Worm (Caenorhabditis elegans) whole organism, L2 larva: ENCODE measurements around the gene clec-190.

Source experiments
- F13H6.1 ChIP-seq: sonication (generic microtip); optimal IDR thresholded peaks from 2 replicates; lab custom pipeline; 2016; ENCODE audit warnings: missing genetic modification characterization, missing compliant biosample characterization
- Y55F3AM.14 ChIP-seq: fragments of 200-800 bp; sonication (Bioruptor generic); optimal IDR thresholded peaks from 2 replicates; lab custom pipeline; 2018; ENCODE audit warnings: mild to moderate bottlenecking, missing genetic modification characterization, missing compliant biosample characterization
- alr-1 ChIP-seq: fragments of 150-350 bp; optimal IDR thresholded peaks from 2 replicates; lab custom pipeline; 2014; ENCODE audit warnings: missing biosample characterization, missing genetic modification characterization
- aly-2 ChIP-seq: fragments of 150-350 bp; optimal IDR thresholded peaks from 2 replicates; lab custom pipeline; 2014; ENCODE audit warnings: missing biosample characterization, missing genetic modification characterization
- ama-1 ChIP-seq: fragments of 150-350 bp; optimal IDR thresholded peaks from 2 replicates; lab custom pipeline; 2018; ENCODE audit warnings: inconsistent platforms
- ceh-16 ChIP-seq: fragments of 150-350 bp; optimal IDR thresholded peaks from 2 replicates; lab custom pipeline; 2014; ENCODE audit warnings: missing biosample characterization, missing genetic modification characterization
- ceh-82 ChIP-seq: fragments of 150-350 bp; optimal IDR thresholded peaks from 2 replicates; lab custom pipeline; 2014; ENCODE audit warnings: missing biosample characterization, missing genetic modification characterization
- crh-2 ChIP-seq: sonication (generic microtip); optimal IDR thresholded peaks from 2 replicates; lab custom pipeline; 2017; ENCODE audit warnings: missing biosample characterization, missing genetic modification characterization
- dmd-4 ChIP-seq: sonication (generic microtip); optimal IDR thresholded peaks from 2 replicates; lab custom pipeline; 2017; ENCODE audit warnings: missing biosample characterization, missing genetic modification characterization
- egl-27 ChIP-seq: sonication (generic microtip); optimal IDR thresholded peaks from 3 replicates; lab custom pipeline; 2017; ENCODE audit warnings: missing biosample characterization, missing genetic modification reagents, missing genetic modification characterization
- elt-1 ChIP-seq: fragments of 150-350 bp; optimal IDR thresholded peaks from 2 replicates; lab custom pipeline; 2014; ENCODE audit warnings: missing biosample characterization, missing genetic modification characterization
- elt-3 ChIP-seq: sonication (generic microtip); optimal IDR thresholded peaks from 2 replicates; lab custom pipeline; 2017; ENCODE audit warnings: missing biosample characterization, missing genetic modification characterization
- fos-1 ChIP-seq: fragments of 150-350 bp; optimal IDR thresholded peaks from 2 replicates; lab custom pipeline; 2014; ENCODE audit warnings: missing biosample characterization, missing genetic modification characterization
- gmeb-1 ChIP-seq: fragments of 150-350 bp; optimal IDR thresholded peaks from 2 replicates; lab custom pipeline; 2014; ENCODE audit warnings: missing biosample characterization, missing genetic modification characterization
- lin-11 ChIP-seq: fragments of 150-350 bp; sonication (generic microtip); optimal IDR thresholded peaks from 2 replicates; lab custom pipeline; 2014; ENCODE audit warnings: missing biosample characterization, missing genetic modification characterization, inconsistent platforms, mixed read lengths
- lin-13 ChIP-seq: fragments of 150-350 bp; optimal IDR thresholded peaks from 2 replicates; lab custom pipeline; 2014; ENCODE audit warnings: missing biosample characterization, missing genetic modification reagents, missing genetic modification characterization
- lin-39 ChIP-seq: fragments of 150-350 bp; optimal IDR thresholded peaks from 2 replicates; lab custom pipeline; 2014; ENCODE audit warnings: missing biosample characterization, missing genetic modification reagents, missing genetic modification characterization
- mab-5 ChIP-seq: fragments of 150-350 bp; optimal IDR thresholded peaks from 2 replicates; lab custom pipeline; 2014; ENCODE audit warnings: missing biosample characterization, missing genetic modification characterization
- mbf-1 ChIP-seq: sonication (generic microtip); optimal IDR thresholded peaks from 2 replicates; lab custom pipeline; 2017; ENCODE audit warnings: missing biosample characterization, missing genetic modification characterization
- mdl-1 ChIP-seq, 2 experiments: fragments of 150-350 bp in 1 of 2; sonication (generic microtip) in 1 of 2; optimal IDR thresholded peaks; 2 replicates each; lab custom pipeline; 2017; ENCODE audit warnings: missing biosample characterization in 2 of 2, missing genetic modification characterization in 2 of 2
- nhr-10 ChIP-seq: sonication (generic microtip); optimal IDR thresholded peaks from 2 replicates; lab custom pipeline; 2017; ENCODE audit warnings: missing biosample characterization, missing genetic modification characterization
- nhr-11 ChIP-seq: fragments of 150-350 bp; optimal IDR thresholded peaks from 2 replicates; lab custom pipeline; 2014; ENCODE audit warnings: missing biosample characterization, missing genetic modification characterization
- nhr-12 ChIP-seq: fragments of 150-350 bp; optimal IDR thresholded peaks from 2 replicates; lab custom pipeline; 2014; ENCODE audit warnings: missing biosample characterization, missing genetic modification characterization
- nhr-129 ChIP-seq: fragments of 150-350 bp; optimal IDR thresholded peaks from 2 replicates; lab custom pipeline; 2014; ENCODE audit warnings: missing biosample characterization, missing genetic modification characterization
- nhr-21 ChIP-seq: fragments of 150-350 bp; optimal IDR thresholded peaks from 2 replicates; lab custom pipeline; 2014; ENCODE audit warnings: missing biosample characterization, missing genetic modification characterization
- nhr-23 ChIP-seq: fragments of 150-350 bp; optimal IDR thresholded peaks from 2 replicates; lab custom pipeline; 2014; ENCODE audit warnings: missing biosample characterization, missing genetic modification reagents, missing genetic modification characterization
- nhr-237 ChIP-seq: fragments of 150-350 bp; optimal IDR thresholded peaks from 2 replicates; lab custom pipeline; 2014; ENCODE audit warnings: missing biosample characterization, missing genetic modification characterization
- nhr-25 ChIP-seq: fragments of 150-350 bp; sonication (generic microtip); optimal IDR thresholded peaks from 3 replicates; lab custom pipeline; 2014; ENCODE audit warnings: missing biosample characterization, missing genetic modification characterization
- nhr-6 ChIP-seq: fragments of 150-350 bp; optimal IDR thresholded peaks from 2 replicates; lab custom pipeline; 2014; ENCODE audit warnings: missing biosample characterization, missing genetic modification characterization
- peb-1 ChIP-seq: fragments of 150-350 bp; optimal IDR thresholded peaks from 2 replicates; lab custom pipeline; 2014; ENCODE audit warnings: missing biosample characterization, missing genetic modification characterization
- sem-4 ChIP-seq: fragments of 150-350 bp; optimal IDR thresholded peaks from 2 replicates; lab custom pipeline; 2014; ENCODE audit warnings: missing biosample characterization, missing genetic modification reagents, missing genetic modification characterization
- skn-1 ChIP-seq: sonication (generic microtip); optimal IDR thresholded peaks from 2 replicates; lab custom pipeline; 2017; ENCODE audit warnings: missing biosample characterization, missing genetic modification characterization
- sma-9 ChIP-seq, 2 experiments: fragments of 150-350 bp in 1 of 2; sonication (generic microtip) in 1 of 2; optimal IDR thresholded peaks; 2 replicates each; lab custom pipeline; 2014 to 2016; ENCODE audit warnings: missing genetic modification characterization in 2 of 2, mild to moderate bottlenecking in 1 of 2, missing biosample characterization in 1 of 2, missing compliant biosample characterization in 1 of 2, missing genetic modification reagents in 1 of 2, moderate library complexity in 1 of 2
- unc-39 ChIP-seq: fragments of 150-350 bp; optimal IDR thresholded peaks from 2 replicates; lab custom pipeline; 2014; ENCODE audit warnings: missing biosample characterization, missing genetic modification characterization
- unc-55 ChIP-seq: fragments of 150-350 bp; sonication (generic microtip); optimal IDR thresholded peaks from 3 replicates; lab custom pipeline; 2014; ENCODE audit warnings: missing biosample characterization, missing genetic modification reagents, missing genetic modification characterization
- unc-62 ChIP-seq: fragments of 150-350 bp; optimal IDR thresholded peaks from 2 replicates; lab custom pipeline; 2014; ENCODE audit warnings: missing biosample characterization, missing genetic modification reagents, missing genetic modification characterization
- zag-1 ChIP-seq: fragments of 150-350 bp; optimal IDR thresholded peaks from 2 replicates; lab custom pipeline; 2014; ENCODE audit warnings: missing biosample characterization, missing genetic modification characterization
- ztf-11 ChIP-seq: sonication (generic microtip); optimal IDR thresholded peaks from 2 replicates; lab custom pipeline; 2017; ENCODE audit warnings: missing biosample characterization, missing genetic modification characterization
- ztf-4 ChIP-seq: fragments of 150-350 bp; optimal IDR thresholded peaks from 2 replicates; lab custom pipeline; 2014; ENCODE audit warnings: missing biosample characterization, missing genetic modification characterization

Gene clec-190

ce11 chrIV:15119268-15119667 lies 6.7 kb downstream of the clec-190 start:
- TF ChIP-seq peb-1 (tag; lab: Kevin White, UChicago) (no peak), unc-55 (no peak), nhr-6 (no peak), sma-9 (GFP tag; optimal IDR thresholded peaks at IDR 0.05; lab: Kevin White, UChicago) (no peak), sma-9 (tag; optimal IDR thresholded peaks at IDR 0.05; lab: Kevin White, UChicago) (no peak), lin-11 (tag; lab: Kevin White, UChicago) (no peak), mab-5 (no peak), unc-39 (tag; lab: Kevin White, UChicago) (no peak), fos-1 (tag; lab: Kevin White, UChicago) (no peak), alr-1 (no peak), ztf-4 (tag; lab: Kevin White, UChicago) (no peak), nhr-10 (tag; lab: Kevin White, UChicago) (no peak), zag-1 (no peak), ceh-82 (tag; lab: Kevin White, UChicago) (no peak), gmeb-1 (tag; lab: Kevin White, UChicago) (no peak), unc-62 (GFP tag; lab: Kevin White, UChicago) (no peak), nhr-25 (tag; lab: Kevin White, UChicago) (no peak)

ce11 chrIV:15118390-15118789 lies 7.5 kb downstream of the clec-190 start, which contains the start of gene M199.136:
Gene M199.136 (plus strand): TSS chrIV:15118690.
- TF ChIP-seq Y55F3AM.14 = no peak
- TF ChIP-seq alr-1 = no peak
- TF ChIP-seq nhr-237 = no peak
- TF ChIP-seq sem-4 (tag; lab: Kevin White, UChicago) = no peak
- TF ChIP-seq nhr-11 (tag; lab: Kevin White, UChicago) = no peak
- no peak for TF ChIP-seq nhr-10 (tag; lab: Kevin White, UChicago)
- no peak for TF ChIP-seq sma-9 (GFP tag; optimal IDR thresholded peaks at IDR 0.05; lab: Kevin White, UChicago)
- TF ChIP-seq sma-9 (tag; optimal IDR thresholded peaks at IDR 0.05; lab: Kevin White, UChicago) = no peak
- TF ChIP-seq elt-3 (tag; lab: Kevin White, UChicago) = no peak
- TF ChIP-seq mdl-1 (tag; optimal IDR thresholded peaks at IDR 0.05; lab: Kevin White, UChicago) = no peak
- no peak for TF ChIP-seq nhr-129 (tag; lab: Kevin White, UChicago)
- no peak for TF ChIP-seq mbf-1 (tag; lab: Kevin White, UChicago)
- TF ChIP-seq nhr-12 (tag; lab: Kevin White, UChicago) = no peak

DNA sequence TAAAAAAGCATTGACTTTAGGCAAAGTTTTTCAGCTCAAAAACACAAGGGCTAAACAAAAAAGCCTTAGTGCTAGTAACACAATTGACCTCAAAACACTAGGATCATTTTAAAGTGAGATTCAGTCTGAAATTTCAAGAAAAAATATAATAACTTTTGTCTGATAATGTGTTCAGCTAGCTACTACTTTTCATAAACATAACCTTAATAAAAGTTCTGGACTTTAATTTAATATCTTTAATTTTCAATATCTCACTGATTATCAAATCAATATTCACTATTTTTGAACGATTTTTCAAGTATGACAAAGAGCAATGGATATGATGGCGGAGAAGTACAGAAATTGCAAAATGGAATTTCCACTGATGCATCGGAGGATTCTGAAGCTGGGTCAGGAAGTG lies 11.6 kb downstream of the clec-190 start, which contains the start of gene M199.135:
Gene M199.135 (plus strand): TSS at position 301 of the 400 bp plus-strand sequence.
- TF ChIP-seq nhr-21 (tag; lab: Kevin White, UChicago) (no peak), ama-1 (no peak), nhr-23 (tag; lab: Kevin White, UChicago) (no peak), gmeb-1 (tag; lab: Kevin White, UChicago) (no peak), nhr-11 (tag; lab: Kevin White, UChicago) (no peak), fos-1 (tag; lab: Kevin White, UChicago) (no peak), F13H6.1 (tag; lab: Kevin White, UChicago) (no peak), nhr-25 (tag; lab: Kevin White, UChicago) (no peak), alr-1 (no peak), sem-4 (tag; lab: Kevin White, UChicago) (no peak), dmd-4 (no peak), aly-2 (tag; lab: Kevin White, UChicago) (no peak), mbf-1 (tag; lab: Kevin White, UChicago) (no peak), unc-39 (tag; lab: Kevin White, UChicago) (no peak), sma-9 (GFP tag; optimal IDR thresholded peaks at IDR 0.05; lab: Kevin White, UChicago) (no peak), sma-9 (tag; optimal IDR thresholded peaks at IDR 0.05; lab: Kevin White, UChicago) (no peak), mab-5 (no peak)

- no peak for TF ChIP-seq aly-2 (tag; lab: Kevin White, UChicago)
- no peak for TF ChIP-seq gmeb-1 (tag; lab: Kevin White, UChicago)
- no peak for TF ChIP-seq nhr-23 (tag; lab: Kevin White, UChicago)
- no peak for TF ChIP-seq dmd-4
- TF ChIP-seq sma-9 (GFP tag; optimal IDR thresholded peaks at IDR 0.05; lab: Kevin White, UChicago) = no peak
- no peak for TF ChIP-seq sma-9 (tag; optimal IDR thresholded peaks at IDR 0.05; lab: Kevin White, UChicago)
- no peak for TF ChIP-seq ceh-82 (tag; lab: Kevin White, UChicago)
These were observed 12.8 kb downstream of the clec-190 start, which contains the start of gene M199.134 for ce11 chrIV:15113117-15113516. Gene M199.134 (minus strand): TSS chrIV:15113217.

DNA sequence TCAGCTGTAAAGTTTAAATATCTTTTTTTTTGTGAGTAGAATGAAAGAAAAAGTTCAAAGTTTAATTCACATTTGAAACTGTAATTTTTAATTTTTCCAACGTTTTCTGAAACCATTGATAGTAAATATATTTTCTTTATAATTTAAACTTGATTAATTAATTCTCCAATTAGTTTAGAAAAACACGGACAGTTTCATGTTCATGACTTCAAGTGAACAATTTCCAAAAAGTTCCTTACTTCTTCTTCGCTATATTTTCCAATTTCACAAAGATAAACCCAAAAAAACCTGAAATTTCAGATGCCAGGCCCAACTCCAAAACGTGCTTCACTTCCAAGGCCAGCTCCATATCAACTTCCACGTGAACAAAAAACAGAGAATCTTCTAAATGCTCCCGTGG lies 17.4 kb downstream of the clec-190 start, which contains the start of gene M199.2:
Gene M199.2 (plus strand): TSS at position 301 of the 400 bp plus-strand sequence.
- no peak for TF ChIP-seq ama-1
- TF ChIP-seq alr-1 = no peak
- no peak for TF ChIP-seq aly-2 (tag; lab: Kevin White, UChicago)
- no peak for TF ChIP-seq ceh-16 (tag; lab: Kevin White, UChicago)
- no peak for TF ChIP-seq lin-13 (GFP tag; lab: Kevin White, UChicago)
- no peak for TF ChIP-seq lin-39
- no peak for TF ChIP-seq skn-1
- TF ChIP-seq nhr-6 = no peak
- TF ChIP-seq crh-2 (tag; lab: Kevin White, UChicago) = no peak
- TF ChIP-seq elt-1 (tag; lab: Kevin White, UChicago) = no peak
- no peak for TF ChIP-seq ceh-82 (tag; lab: Kevin White, UChicago)
- no peak for TF ChIP-seq nhr-129 (tag; lab: Kevin White, UChicago)
- TF ChIP-seq dmd-4 = no peak
- TF ChIP-seq unc-55 = no peak
- no peak for TF ChIP-seq ztf-11
- no peak for TF ChIP-seq egl-27 (tag; lab: Kevin White, UChicago)
